Fruit fly (Drosophila melanogaster) whole organism, wandering third instar larva: ENCODE results near the gene miple2.
A peak's percentile ranks its signal among the peaks of the same experiment; 100 is the strongest.

Source experiments
- Abd-B ChIP-seq: fragments of >200 bp; optimal IDR thresholded peaks from 2 replicates; lab custom pipeline; 2017; ENCODE audit warnings: missing biosample characterization, missing genetic modification characterization
- CG9705 ChIP-seq: fragments of 200-800 bp; sonication (Bioruptor generic); optimal IDR thresholded peaks from 2 replicates; lab custom pipeline; 2018; ENCODE audit warnings: missing biosample characterization, mild to moderate bottlenecking, missing genetic modification characterization
- HLH106 ChIP-seq: fragments of 200-800 bp; optimal IDR thresholded peaks from 3 replicates; lab custom pipeline; 2019; ENCODE audit warnings: missing biosample characterization, mild to moderate bottlenecking, missing genetic modification characterization, moderate library complexity
- Hnf4 ChIP-seq: fragments of 200-800 bp; sonication (Bioruptor generic); optimal IDR thresholded peaks from 2 replicates; lab custom pipeline; 2016; ENCODE audit warnings: missing biosample characterization, mild to moderate bottlenecking, missing genetic modification characterization
- Hr78 ChIP-seq: fragments of >200 bp; optimal IDR thresholded peaks from 2 replicates; lab custom pipeline; 2017; ENCODE audit warnings: missing biosample characterization, missing genetic modification characterization
- Hr83 ChIP-seq: fragments of 200-300 bp; sonication (Bioruptor generic); optimal IDR thresholded peaks from 2 replicates; lab custom pipeline; 2016; ENCODE audit warnings: missing biosample characterization, mild to moderate bottlenecking, missing genetic modification characterization, moderate library complexity; ENCODE audit not compliant: poor library complexity, severe bottlenecking
- Jra ChIP-seq: sonication (Bioruptor generic); optimal IDR thresholded peaks from 2 replicates; lab custom pipeline; 2016; ENCODE audit warnings: missing biosample characterization, missing genetic modification characterization
- Mio ChIP-seq: sonication (Bioruptor generic); optimal IDR thresholded peaks from 2 replicates; lab custom pipeline; 2016; ENCODE audit warnings: missing biosample characterization, missing genetic modification characterization
- Myc ChIP-seq: fragments of >200 bp; optimal IDR thresholded peaks from 2 replicates; lab custom pipeline; 2017
- N ChIP-seq: fragments of >200 bp; optimal IDR thresholded peaks from 2 replicates; lab custom pipeline; 2018; ENCODE audit warnings: missing biosample characterization, missing external identifiers, missing genetic modification characterization
- OdsH ChIP-seq: fragments of 200-800 bp; sonication (Bioruptor generic); optimal IDR thresholded peaks from 2 replicates; lab custom pipeline; 2016; ENCODE audit warnings: missing biosample characterization, mild to moderate bottlenecking, missing genetic modification characterization
- Rel ChIP-seq, 2 experiments: fragments of 200-800 bp; sonication (Bioruptor generic) in 1 of 2; optimal IDR thresholded peaks; 2 replicates in 1 of 2; 3 replicates in 1 of 2; lab custom pipeline; 2016 to 2019; ENCODE audit warnings: mild to moderate bottlenecking in 2 of 2, missing biosample characterization in 2 of 2, missing genetic modification characterization in 2 of 2, moderate library complexity in 1 of 2
- Sp1 ChIP-seq: fragments of 200-800 bp; sonication (Bioruptor generic); optimal IDR thresholded peaks from 3 replicates; lab custom pipeline; 2019; ENCODE audit warnings: missing biosample characterization, mild to moderate bottlenecking, missing genetic modification characterization, moderate library complexity
- Vsx2 ChIP-seq: fragments of 200-300, 225-300 bp; sonication (Bioruptor generic); optimal IDR thresholded peaks from 2 replicates; lab custom pipeline; 2018; ENCODE audit warnings: missing biosample characterization, missing genetic modification characterization; ENCODE audit not compliant: partially characterized antibody
- br ChIP-seq: fragments of 200-800 bp; sonication (Bioruptor generic); optimal IDR thresholded peaks from 2 replicates; lab custom pipeline; 2016; ENCODE audit warnings: missing biosample characterization, missing genetic modification characterization
- dl ChIP-seq, 2 experiments: fragments of 175-275, 200-275 bp in 1 of 2; fragments of 200-275 bp in 1 of 2; sonication (Bioruptor generic); optimal IDR thresholded peaks; lab custom pipeline; 2018; ENCODE audit warnings: mild to moderate bottlenecking in 2 of 2, missing biosample characterization in 2 of 2, missing genetic modification characterization in 2 of 2, moderate library complexity in 2 of 2; ENCODE audit not compliant: partially characterized antibody in 2 of 2, insufficient read depth in 1 of 2
- dmrt93B ChIP-seq: fragments of 200-800 bp; sonication (Bioruptor generic); optimal IDR thresholded peaks from 2 replicates; lab custom pipeline; 2018; ENCODE audit warnings: missing biosample characterization, mild to moderate bottlenecking, missing genetic modification characterization
- dsf ChIP-seq: sonication (Bioruptor generic); optimal IDR thresholded peaks from 2 replicates; lab custom pipeline; 2016; ENCODE audit warnings: missing biosample characterization, missing genetic modification characterization, borderline replicate concordance
- ey ChIP-seq: fragments of 200-800 bp; sonication (Bioruptor generic); optimal IDR thresholded peaks from 2 replicates; lab custom pipeline; 2016; ENCODE audit warnings: missing biosample characterization, missing genetic modification characterization
- fru ChIP-seq: fragments of 200-800 bp; sonication (Bioruptor generic); optimal IDR thresholded peaks from 3 replicates; lab custom pipeline; 2016; ENCODE audit warnings: missing biosample characterization, mild to moderate bottlenecking, missing genetic modification characterization
- h ChIP-seq: fragments of 200-800 bp; sonication (Bioruptor generic); optimal IDR thresholded peaks from 3 replicates; lab custom pipeline; 2016; ENCODE audit warnings: missing biosample characterization, mild to moderate bottlenecking, missing genetic modification characterization
- lola ChIP-seq: fragments of >200 bp; optimal IDR thresholded peaks from 2 replicates; lab custom pipeline; 2017; ENCODE audit warnings: missing biosample characterization, missing genetic modification characterization
- pan ChIP-seq: fragments of >200 bp; optimal IDR thresholded peaks from 2 replicates; lab custom pipeline; 2017
- psq ChIP-seq: fragments of 200-800 bp; sonication (Bioruptor generic); optimal IDR thresholded peaks from 3 replicates; lab custom pipeline; 2017; ENCODE audit warnings: missing biosample characterization, mild to moderate bottlenecking, missing genetic modification characterization, moderate library complexity
- rgr ChIP-seq: fragments of 200-800 bp; sonication (Bioruptor generic); optimal IDR thresholded peaks from 3 replicates; lab custom pipeline; 2016; ENCODE audit warnings: missing biosample characterization, mild to moderate bottlenecking, missing genetic modification characterization
- sage ChIP-seq: fragments of 200-800 bp; sonication (Bioruptor generic); optimal IDR thresholded peaks from 2 replicates; lab custom pipeline; 2016; ENCODE audit warnings: missing biosample characterization, mild to moderate bottlenecking, missing genetic modification characterization
- sv ChIP-seq: fragments of 200-800 bp; sonication (Bioruptor generic); optimal IDR thresholded peaks from 3 replicates; lab custom pipeline; 2016; ENCODE audit warnings: missing biosample characterization, missing genetic modification characterization
- tai ChIP-seq: sonication (Bioruptor generic); optimal IDR thresholded peaks from 2 replicates; lab custom pipeline; 2016; ENCODE audit warnings: missing biosample characterization, missing genetic modification characterization
- woc ChIP-seq: sonication (Bioruptor generic); optimal IDR thresholded peaks from 2 replicates; lab custom pipeline; 2016; ENCODE audit warnings: missing biosample characterization, mild to moderate bottlenecking, missing genetic modification characterization

Gene miple2

dm6 chr3L:292146-292776 is 21.3 kb downstream of the miple2 start:
- TF ChIP-seq Abd-B (GFP tag; lab: Kevin White, UChicago) (no peak), lola (GFP tag; lab: Kevin White, UChicago) (no peak), Rel (GFP tag; optimal IDR thresholded peaks at IDR 0.05; lab: Kevin White, UChicago) (no peak), Rel (tag; optimal IDR thresholded peaks at IDR 0.05; lab: Kevin White, UChicago) (peak; percentile 44), woc (GFP tag; lab: Kevin White, UChicago) (no peak), Hr83 (GFP tag; lab: Kevin White, UChicago) (no peak), N (GFP tag; lab: Kevin White, UChicago) (no peak), rgr (GFP tag; lab: Kevin White, UChicago) (peak; percentile 50), Myc (lab: Kevin White, UChicago) (peak; percentile 28), h (GFP tag; lab: Kevin White, UChicago) (peak; percentile 35), pan (lab: Kevin White, UChicago) (no peak), OdsH (no peak), HLH106 (tag; lab: Kevin White, UChicago) (peak; percentile 6)

dm6 chr3L:294841-295408 is 23.9 kb downstream of the miple2 start:
- no peak for TF ChIP-seq Sp1 (GFP tag; lab: Kevin White, UChicago)

- TF ChIP-seq dl (GFP tag; optimal IDR thresholded peaks at IDR 0.05; lab: Kevin White, UChicago; ENCODE audit: insufficient read depth in 1 of 2, partially characterized antibody in 2 of 2), result no peak
- TF ChIP-seq dsf (GFP tag; lab: Kevin White, UChicago), result no peak
- no peak for TF ChIP-seq lola (GFP tag; lab: Kevin White, UChicago)
- no peak for TF ChIP-seq CG9705 (GFP tag; lab: Kevin White, UChicago)
- no peak for TF ChIP-seq Vsx2 (GFP tag; lab: Kevin White, UChicago)
- no peak for TF ChIP-seq Mio (GFP tag; lab: Kevin White, UChicago)
- no peak for TF ChIP-seq psq
- no peak for TF ChIP-seq br (GFP tag; lab: Kevin White, UChicago)
- no peak for TF ChIP-seq fru (GFP tag; lab: Kevin White, UChicago)
- no peak for TF ChIP-seq sage (GFP tag; lab: Kevin White, UChicago)
Observed at dm6 chr3L:297240-297639, 26.2 kb downstream of the miple2 start.

DNA sequence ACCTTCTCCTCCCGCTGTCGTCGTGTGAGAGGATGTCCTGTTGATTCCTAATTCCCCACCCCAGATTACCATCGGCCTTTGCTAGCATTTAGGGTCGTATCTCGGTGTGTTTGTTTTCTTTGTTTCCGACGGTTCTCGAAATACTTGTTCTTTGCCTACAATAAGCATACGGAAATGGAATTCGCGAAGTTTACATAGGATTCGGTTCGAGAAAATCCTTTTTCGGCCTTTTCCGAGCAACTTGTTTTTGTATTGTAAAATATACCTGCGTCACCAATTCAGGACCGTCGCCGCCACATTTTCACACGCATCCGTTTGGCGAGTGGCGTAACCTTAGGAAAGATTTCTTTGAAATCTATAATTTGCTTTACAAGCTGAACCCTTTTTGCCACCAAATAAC is 27.5 kb downstream of the miple2 start:
- TF ChIP-seq psq (no peak), Hr83 (GFP tag; lab: Kevin White, UChicago) (no peak), tai (GFP tag; lab: Kevin White, UChicago) (no peak), pan (lab: Kevin White, UChicago) (no peak), dmrt93B (GFP tag; lab: Kevin White, UChicago) (no peak)
- TF ChIP-seq, all 38 proteins: peak for 0

dm6 chr3L:299952-300605 is 29.1 kb downstream of the miple2 start:
- TF ChIP-seq sv (GFP tag; lab: Kevin White, UChicago) (no peak), Vsx2 (GFP tag; lab: Kevin White, UChicago) (no peak)

DNA sequence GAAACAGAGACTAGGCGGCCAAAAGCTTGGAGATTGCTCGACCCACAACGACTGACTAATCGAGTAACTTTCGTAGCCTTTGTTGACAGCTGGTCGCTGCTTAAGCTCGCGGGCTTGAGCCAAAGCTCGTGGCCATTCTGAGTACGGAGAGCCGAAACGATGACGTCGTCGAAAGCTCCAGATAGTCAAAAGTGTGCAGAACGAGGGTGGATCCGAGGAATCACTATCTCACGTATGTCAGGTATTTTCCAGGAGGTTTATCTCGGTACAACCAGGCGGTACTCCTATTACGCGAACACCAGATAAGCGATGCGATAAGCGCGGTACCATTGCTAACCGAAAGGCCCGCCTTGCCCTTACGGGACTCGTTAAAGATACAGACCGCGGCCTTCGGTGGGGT is 40.6 kb downstream of the miple2 start:
- TF ChIP-seq tai (GFP tag; lab: Kevin White, UChicago) (no peak), N (GFP tag; lab: Kevin White, UChicago) (no peak), Sp1 (GFP tag; lab: Kevin White, UChicago) (no peak), Hnf4 (GFP tag; lab: Kevin White, UChicago) (no peak), Hr78 (GFP tag; lab: Kevin White, UChicago) (no peak), HLH106 (tag; lab: Kevin White, UChicago) (no peak), Myc (lab: Kevin White, UChicago) (no peak), Jra (GFP tag; lab: Kevin White, UChicago) (peak; percentile 11), ey (GFP tag; lab: Kevin White, UChicago) (no peak), Hr83 (GFP tag; lab: Kevin White, UChicago) (peak; percentile 50)
- TF ChIP-seq, all 38 proteins: peak for 2
